Fruit fly (Drosophila melanogaster): ENCODE results near the gene indra.

- no peak for TF ChIP-seq lbe (GFP tag; optimal IDR thresholded peaks at IDR 0.05)
- TF ChIP-seq CG13894 (tag; optimal IDR thresholded peaks at IDR 0.05), result no peak
- no peak for TF ChIP-seq Dref (GFP tag; IDR thresholded peaks at IDR 0.05)
- no peak for TF ChIP-seq CG17361 (GFP tag; IDR thresholded peaks at IDR 0.05)
- no peak for TF ChIP-seq CG3163 (GFP tag; optimal IDR thresholded peaks at IDR 0.05)
- TF ChIP-seq CG18599 (GFP tag; optimal IDR thresholded peaks at IDR 0.05), result no peak
- TF ChIP-seq HmgZ (tag; optimal IDR thresholded peaks at IDR 0.05), result no peak
- no peak for TF ChIP-seq stc (GFP tag; IDR thresholded peaks at IDR 0.05)
- no peak for TF ChIP-seq Aef1 (GFP tag; IDR thresholded peaks at IDR 0.05)
Measured at dm6 chr3L:1325626-1325937, 16.6 kb downstream of the indra start.

Measured in whole organism, embryonic.